Fruit fly (Drosophila melanogaster): ENCODE results near the gene Gtpx.

Gtpx gene

dm6 chr3L:3376551-3376950 lies 50.5 kb downstream of the Gtpx start, which contains the start of gene CG12012 (continued):
- no peak for TF ChIP-seq Usf (GFP tag; optimal IDR thresholded peaks at IDR 0.05)
- no peak for TF ChIP-seq CG3726 (GFP tag; IDR thresholded peaks at IDR 0.05)
- no peak for TF ChIP-seq ttk (GFP tag; IDR thresholded peaks at IDR 0.05)
- no peak for TF ChIP-seq ato (GFP tag; IDR thresholded peaks at IDR 0.05; ENCODE audit: partially characterized antibody)
- no peak for TF ChIP-seq Ets97D (GFP tag; optimal IDR thresholded peaks at IDR 0.05)
- TF ChIP-seq Opbp (GFP tag; IDR thresholded peaks at IDR 0.05; ENCODE audit: partially characterized antibody) = no peak; the same call in 1 of the 3 replicates
- TF ChIP-seq Ets65A (GFP tag) = peak; percentile 62
- TF ChIP-seq CG9609 (GFP tag; optimal IDR thresholded peaks at IDR 0.05) = no peak
- TF ChIP-seq crp (GFP tag; optimal IDR thresholded peaks at IDR 0.05) = peak; percentile 10 to 83
- TF ChIP-seq kay (GFP tag; optimal IDR thresholded peaks at IDR 0.05) = no peak
- peak; percentile 58; the same call in 2 of the 3 replicates for TF ChIP-seq CG6791 (GFP tag; IDR thresholded peaks at IDR 0.05; ENCODE audit: partially characterized antibody)
- TF ChIP-seq CG8290 (GFP tag; optimal IDR thresholded peaks at IDR 0.05) = no peak
- TF ChIP-seq CG8290 (tag; optimal IDR thresholded peaks at IDR 0.05) = no peak
- TF ChIP-seq jing (GFP tag; optimal IDR thresholded peaks at IDR 0.05) = no peak
- TF ChIP-seq ems (GFP tag; optimal IDR thresholded peaks at IDR 0.05) = no peak
- TF ChIP-seq pita (GFP tag; optimal IDR thresholded peaks at IDR 0.05) = no peak
- TF ChIP-seq CG3407 (GFP tag; optimal IDR thresholded peaks at IDR 0.05) = no peak
- TF ChIP-seq Dp (GFP tag; optimal IDR thresholded peaks at IDR 0.05) = peak; percentile 80
- TF ChIP-seq ERR (GFP tag; optimal IDR thresholded peaks at IDR 0.05) = no peak
- TF ChIP-seq CG16813 (GFP tag; IDR thresholded peaks at IDR 0.05; ENCODE audit: partially characterized antibody) = peak; percentile 48; the same call in 1 of the 3 replicates
- no peak for TF ChIP-seq CG11456 (GFP tag; IDR thresholded peaks at IDR 0.05)
- TF ChIP-seq Ssrp (tag; optimal IDR thresholded peaks at IDR 0.05) = no peak
- no peak for TF ChIP-seq ranshi (GFP tag; IDR thresholded peaks at IDR 0.05)
- no peak for TF ChIP-seq CG6813 (GFP tag; optimal IDR thresholded peaks at IDR 0.05)
- TF ChIP-seq CG6175 (GFP tag; IDR thresholded peaks at IDR 0.05) = no peak
- TF ChIP-seq psq (GFP tag; optimal IDR thresholded peaks at IDR 0.05) = no peak
- TF ChIP-seq CG11085 (GFP tag; IDR thresholded peaks at IDR 0.05) = no peak
- TF ChIP-seq GATAe (GFP tag; conservative IDR thresholded peaks at IDR 0.05) = no peak
- TF ChIP-seq Trl (optimal IDR thresholded peaks at IDR 0.05) = no peak
- no peak for TF ChIP-seq Trl (GFP tag; optimal IDR thresholded peaks at IDR 0.05)
- TF ChIP-seq slp2 (GFP tag; optimal IDR thresholded peaks at IDR 0.05) = no peak
- TF ChIP-seq bbx (GFP tag; IDR thresholded peaks at IDR 0.05; ENCODE audit: partially characterized antibody) = peak; percentile 51
- TF ChIP-seq CG4730 (GFP tag; IDR thresholded peaks at IDR 0.05) = no peak
- TF ChIP-seq CG12769 (tag; optimal IDR thresholded peaks at IDR 0.05) = no peak
- no peak for TF ChIP-seq ewg (GFP tag; optimal IDR thresholded peaks at IDR 0.05)
- no peak for TF ChIP-seq CG13296 (GFP tag; optimal IDR thresholded peaks at IDR 0.05)
- TF ChIP-seq CG15696 (tag; optimal IDR thresholded peaks at IDR 0.05) = no peak
- no peak for TF ChIP-seq h (optimal IDR thresholded peaks at IDR 0.05)
- no peak for TF ChIP-seq Dek (tag; optimal IDR thresholded peaks at IDR 0.05)
- TF ChIP-seq YL-1 (GFP tag; optimal IDR thresholded peaks at IDR 0.05) = peak; percentile 10
- TF ChIP-seq CG2875 (GFP tag; optimal IDR thresholded peaks at IDR 0.05) = no peak
- TF ChIP-seq Hey (tag; optimal IDR thresholded peaks at IDR 0.05) = no peak
- no peak for TF ChIP-seq CG7786 (GFP tag; optimal IDR thresholded peaks at IDR 0.05)
- TF ChIP-seq Dfd (GFP tag; optimal IDR thresholded peaks at IDR 0.05) = no peak
- TF ChIP-seq Optix (GFP tag; IDR thresholded peaks at IDR 0.05) = no peak
- TF ChIP-seq pum (GFP tag; optimal IDR thresholded peaks at IDR 0.05) = no peak
- TF ChIP-seq odd (GFP tag; optimal IDR thresholded peaks at IDR 0.05) = no peak
- no peak for TF ChIP-seq ssp (GFP tag; IDR thresholded peaks at IDR 0.05)
- TF ChIP-seq CoRest (tag; optimal IDR thresholded peaks at IDR 0.05) = no peak
- TF ChIP-seq CG1602 (GFP tag; optimal IDR thresholded peaks at IDR 0.05) = no peak
- no peak for TF ChIP-seq HLHmδ (GFP tag; optimal IDR thresholded peaks at IDR 0.05)
- no peak for TF ChIP-seq CG8765 (GFP tag; IDR thresholded peaks at IDR 0.05)
- TF ChIP-seq CG2889 (GFP tag; IDR thresholded peaks at IDR 0.05) = no peak
